Fruit fly (Drosophila melanogaster) whole organism, wandering third instar larva: Measurements from ENCODE around the gene CG13029.

Source experiments
- Abd-B ChIP-seq: fragments of >200 bp; optimal IDR thresholded peaks from 2 replicates; lab custom pipeline; 2017; ENCODE audit warnings: missing biosample characterization, missing genetic modification characterization
- CG32264 ChIP-seq: fragments of 200-800 bp; sonication (Bioruptor generic); optimal IDR thresholded peaks from 2 replicates; lab custom pipeline; 2016; ENCODE audit warnings: missing biosample characterization, missing genetic modification characterization
- CG9705 ChIP-seq: fragments of 200-800 bp; sonication (Bioruptor generic); optimal IDR thresholded peaks from 2 replicates; lab custom pipeline; 2018; ENCODE audit warnings: missing biosample characterization, mild to moderate bottlenecking, missing genetic modification characterization
- CrebA ChIP-seq: fragments of 200-800 bp; sonication (Bioruptor generic); optimal IDR thresholded peaks from 2 replicates; lab custom pipeline; 2016; ENCODE audit warnings: missing biosample characterization, mild to moderate bottlenecking, missing genetic modification characterization, borderline replicate concordance
- Dfd ChIP-seq: fragments of >200 bp; optimal IDR thresholded peaks from 2 replicates; lab custom pipeline; 2017; ENCODE audit warnings: missing biosample characterization, missing genetic modification characterization
- Dif ChIP-seq: fragments of 200-275, 200-300 bp; sonication (Bioruptor generic); optimal IDR thresholded peaks from 2 replicates; lab custom pipeline; 2018; ENCODE audit warnings: missing biosample characterization, missing genetic modification characterization; ENCODE audit not compliant: partially characterized antibody
- GATAd ChIP-seq: sonication (Bioruptor generic); optimal IDR thresholded peaks from 2 replicates; lab custom pipeline; 2016; ENCODE audit warnings: missing biosample characterization, missing genetic modification characterization
- HLH106 ChIP-seq: fragments of 200-800 bp; optimal IDR thresholded peaks from 3 replicates; lab custom pipeline; 2019; ENCODE audit warnings: missing biosample characterization, mild to moderate bottlenecking, missing genetic modification characterization, moderate library complexity
- Hnf4 ChIP-seq: fragments of 200-800 bp; sonication (Bioruptor generic); optimal IDR thresholded peaks from 2 replicates; lab custom pipeline; 2016; ENCODE audit warnings: missing biosample characterization, mild to moderate bottlenecking, missing genetic modification characterization
- Hr78 ChIP-seq: fragments of >200 bp; optimal IDR thresholded peaks from 2 replicates; lab custom pipeline; 2017; ENCODE audit warnings: missing biosample characterization, missing genetic modification characterization
- Jra ChIP-seq: sonication (Bioruptor generic); optimal IDR thresholded peaks from 2 replicates; lab custom pipeline; 2016; ENCODE audit warnings: missing biosample characterization, missing genetic modification characterization
- Mio ChIP-seq: sonication (Bioruptor generic); optimal IDR thresholded peaks from 2 replicates; lab custom pipeline; 2016; ENCODE audit warnings: missing biosample characterization, missing genetic modification characterization
- Myc ChIP-seq: fragments of >200 bp; optimal IDR thresholded peaks from 2 replicates; lab custom pipeline; 2017
- N ChIP-seq: fragments of >200 bp; optimal IDR thresholded peaks from 2 replicates; lab custom pipeline; 2018; ENCODE audit warnings: missing biosample characterization, missing external identifiers, missing genetic modification characterization
- Rel ChIP-seq, 2 experiments: fragments of 200-800 bp; sonication (Bioruptor generic) in 1 of 2; optimal IDR thresholded peaks; 2 replicates in 1 of 2; 3 replicates in 1 of 2; lab custom pipeline; 2016 to 2019; ENCODE audit warnings: mild to moderate bottlenecking in 2 of 2, missing biosample characterization in 2 of 2, missing genetic modification characterization in 2 of 2, moderate library complexity in 1 of 2
- Sp1 ChIP-seq: fragments of 200-800 bp; sonication (Bioruptor generic); optimal IDR thresholded peaks from 3 replicates; lab custom pipeline; 2019; ENCODE audit warnings: missing biosample characterization, mild to moderate bottlenecking, missing genetic modification characterization, moderate library complexity
- Vsx2 ChIP-seq: fragments of 200-300, 225-300 bp; sonication (Bioruptor generic); optimal IDR thresholded peaks from 2 replicates; lab custom pipeline; 2018; ENCODE audit warnings: missing biosample characterization, missing genetic modification characterization; ENCODE audit not compliant: partially characterized antibody
- br ChIP-seq: fragments of 200-800 bp; sonication (Bioruptor generic); optimal IDR thresholded peaks from 2 replicates; lab custom pipeline; 2016; ENCODE audit warnings: missing biosample characterization, missing genetic modification characterization
- brk ChIP-seq: fragments of 200-800 bp; sonication (Bioruptor generic); optimal IDR thresholded peaks from 2 replicates; lab custom pipeline; 2016; ENCODE audit warnings: missing biosample characterization, mild to moderate bottlenecking, missing genetic modification characterization
- dl ChIP-seq, 2 experiments: fragments of 175-275, 200-275 bp in 1 of 2; fragments of 200-275 bp in 1 of 2; sonication (Bioruptor generic); optimal IDR thresholded peaks; lab custom pipeline; 2018; ENCODE audit warnings: mild to moderate bottlenecking in 2 of 2, missing biosample characterization in 2 of 2, missing genetic modification characterization in 2 of 2, moderate library complexity in 2 of 2; ENCODE audit not compliant: partially characterized antibody in 2 of 2, insufficient read depth in 1 of 2
- dsf ChIP-seq: sonication (Bioruptor generic); optimal IDR thresholded peaks from 2 replicates; lab custom pipeline; 2016; ENCODE audit warnings: missing biosample characterization, missing genetic modification characterization, borderline replicate concordance
- ey ChIP-seq: fragments of 200-800 bp; sonication (Bioruptor generic); optimal IDR thresholded peaks from 2 replicates; lab custom pipeline; 2016; ENCODE audit warnings: missing biosample characterization, missing genetic modification characterization
- foxo ChIP-seq, 2 experiments: fragments of 200-800 bp; sonication (Bioruptor generic); optimal IDR thresholded peaks; 2 replicates in 1 of 2; 3 replicates in 1 of 2; lab custom pipeline; 2016 to 2017; ENCODE audit warnings: missing biosample characterization in 2 of 2, missing genetic modification characterization in 2 of 2
- fru ChIP-seq: fragments of 200-800 bp; sonication (Bioruptor generic); optimal IDR thresholded peaks from 3 replicates; lab custom pipeline; 2016; ENCODE audit warnings: missing biosample characterization, mild to moderate bottlenecking, missing genetic modification characterization
- h ChIP-seq: fragments of 200-800 bp; sonication (Bioruptor generic); optimal IDR thresholded peaks from 3 replicates; lab custom pipeline; 2016; ENCODE audit warnings: missing biosample characterization, mild to moderate bottlenecking, missing genetic modification characterization
- jim ChIP-seq: fragments of 175-275, 200-325 bp; sonication (Bioruptor generic); optimal IDR thresholded peaks from 2 replicates; lab custom pipeline; 2016; ENCODE audit warnings: missing biosample characterization, mild to moderate bottlenecking, missing genetic modification characterization
- lola ChIP-seq: fragments of >200 bp; optimal IDR thresholded peaks from 2 replicates; lab custom pipeline; 2017; ENCODE audit warnings: missing biosample characterization, missing genetic modification characterization
- pan ChIP-seq: fragments of >200 bp; optimal IDR thresholded peaks from 2 replicates; lab custom pipeline; 2017
- psq ChIP-seq: fragments of 200-800 bp; sonication (Bioruptor generic); optimal IDR thresholded peaks from 3 replicates; lab custom pipeline; 2017; ENCODE audit warnings: missing biosample characterization, mild to moderate bottlenecking, missing genetic modification characterization, moderate library complexity
- rgr ChIP-seq: fragments of 200-800 bp; sonication (Bioruptor generic); optimal IDR thresholded peaks from 3 replicates; lab custom pipeline; 2016; ENCODE audit warnings: missing biosample characterization, mild to moderate bottlenecking, missing genetic modification characterization
- sage ChIP-seq: fragments of 200-800 bp; sonication (Bioruptor generic); optimal IDR thresholded peaks from 2 replicates; lab custom pipeline; 2016; ENCODE audit warnings: missing biosample characterization, mild to moderate bottlenecking, missing genetic modification characterization
- sv ChIP-seq: fragments of 200-800 bp; sonication (Bioruptor generic); optimal IDR thresholded peaks from 3 replicates; lab custom pipeline; 2016; ENCODE audit warnings: missing biosample characterization, missing genetic modification characterization
- tai ChIP-seq: sonication (Bioruptor generic); optimal IDR thresholded peaks from 2 replicates; lab custom pipeline; 2016; ENCODE audit warnings: missing biosample characterization, missing genetic modification characterization
- usp ChIP-seq: fragments of >200 bp; optimal IDR thresholded peaks from 2 replicates; lab custom pipeline; 2017; ENCODE audit warnings: missing biosample characterization, missing genetic modification characterization
- woc ChIP-seq: sonication (Bioruptor generic); optimal IDR thresholded peaks from 2 replicates; lab custom pipeline; 2016; ENCODE audit warnings: missing biosample characterization, mild to moderate bottlenecking, missing genetic modification characterization

CG13029 gene

dm6 chr3L:16873127-16873543 lies 12.7 kb downstream of the CG13029 start:
- TF ChIP-seq N (GFP tag; lab: Kevin White, UChicago) (no peak), sage (GFP tag; lab: Kevin White, UChicago) (no peak), psq (GFP tag; lab: Kevin White, UChicago) (no peak), rgr (GFP tag; lab: Kevin White, UChicago) (no peak), h (no peak), CrebA (no peak), woc (GFP tag; lab: Kevin White, UChicago) (no peak), Jra (GFP tag; lab: Kevin White, UChicago) (no peak), usp (no peak), tai (GFP tag; lab: Kevin White, UChicago) (no peak), GATAd (GFP tag; lab: Kevin White, UChicago) (no peak), Hr78 (GFP tag; lab: Kevin White, UChicago) (no peak), Sp1 (GFP tag; lab: Kevin White, UChicago) (no peak), br (no peak), Dfd (no peak), ey (no peak), fru (no peak), CG9705 (GFP tag; lab: Kevin White, UChicago) (no peak)

DNA sequence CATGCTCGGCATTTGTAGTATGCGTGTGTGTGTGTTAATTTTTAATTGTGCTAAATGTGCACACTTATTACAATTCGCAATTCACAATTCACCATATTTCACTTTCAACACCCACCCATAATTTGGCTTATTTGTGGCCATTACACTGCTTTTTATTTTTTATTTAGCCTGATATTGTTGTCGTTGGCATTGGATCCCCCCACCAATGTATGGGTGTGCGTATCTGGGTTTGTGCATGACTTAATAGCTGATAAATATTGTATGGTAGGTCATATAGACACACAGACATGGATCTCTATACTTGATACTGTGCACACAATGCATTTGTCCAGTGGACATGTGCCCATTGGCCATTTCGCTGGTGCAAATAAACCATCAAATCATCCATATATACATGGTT lies 13.3 kb downstream of the CG13029 start:
- TF ChIP-seq dl (GFP tag; optimal IDR thresholded peaks at IDR 0.05; lab: Kevin White, UChicago; ENCODE audit: insufficient read depth in 1 of 2, partially characterized antibody in 2 of 2) (no peak), usp (no peak), Mio (GFP tag; lab: Kevin White, UChicago) (no peak), Abd-B (GFP tag; lab: Kevin White, UChicago) (no peak), dsf (no peak), GATAd (GFP tag; lab: Kevin White, UChicago) (no peak), fru (no peak), Myc (lab: Kevin White, UChicago) (no peak), jim (GFP tag; lab: Kevin White, UChicago) (no peak), ey (no peak), rgr (GFP tag; lab: Kevin White, UChicago) (no peak), N (GFP tag; lab: Kevin White, UChicago) (no peak), br (no peak), Jra (GFP tag; lab: Kevin White, UChicago) (no peak), Rel (GFP tag; optimal IDR thresholded peaks at IDR 0.05; lab: Kevin White, UChicago) (no peak), Rel (tag; optimal IDR thresholded peaks at IDR 0.05; lab: Kevin White, UChicago) (no peak)

- TF ChIP-seq br = no peak
- TF ChIP-seq Dif (GFP tag; lab: Kevin White, UChicago) = peak; percentile 22
- peak; percentile 81 for TF ChIP-seq N (GFP tag; lab: Kevin White, UChicago)
- TF ChIP-seq brk (GFP tag; lab: Kevin White, UChicago) = no peak
- peak; percentile 81 for TF ChIP-seq Myc (lab: Kevin White, UChicago)
- TF ChIP-seq lola (GFP tag; lab: Kevin White, UChicago) = peak; percentile 90
- TF ChIP-seq Hnf4 (GFP tag; lab: Kevin White, UChicago) = no peak
- peak; percentile 60 for TF ChIP-seq Vsx2 (GFP tag; lab: Kevin White, UChicago)
- no peak for TF ChIP-seq CG9705 (GFP tag; lab: Kevin White, UChicago)
Observed at dm6 chr3L:16875484-16875883, 15.1 kb downstream of the CG13029 start.

- TF ChIP-seq lola (GFP tag; lab: Kevin White, UChicago) (no peak), Abd-B (GFP tag; lab: Kevin White, UChicago) (no peak), CG32264 (no peak), sage (GFP tag; lab: Kevin White, UChicago) (no peak), brk (GFP tag; lab: Kevin White, UChicago) (no peak), Rel (GFP tag; optimal IDR thresholded peaks at IDR 0.05; lab: Kevin White, UChicago) (no peak), Rel (tag; optimal IDR thresholded peaks at IDR 0.05; lab: Kevin White, UChicago) (no peak), h (no peak), Dif (GFP tag; lab: Kevin White, UChicago) (no peak), jim (GFP tag; lab: Kevin White, UChicago) (no peak), CrebA (no peak), pan (lab: Kevin White, UChicago) (no peak), Jra (GFP tag; lab: Kevin White, UChicago) (no peak), sv (GFP tag; lab: Kevin White, UChicago) (no peak), foxo (GFP tag; optimal IDR thresholded peaks at IDR 0.05; lab: Kevin White, UChicago) (no peak), psq (GFP tag; lab: Kevin White, UChicago) (no peak), HLH106 (no peak)
Observed at dm6 chr3L:16875959-16876358, 15.5 kb downstream of the CG13029 start.
